Fruit fly (Drosophila melanogaster) whole organism, embryonic: ENCODE measurements around the gene CG33932.

Source experiments
- CG10147 ChIP-seq: fragments of 200-800 bp; sonication (Bioruptor generic); optimal IDR thresholded peaks from 2 replicates; lab custom pipeline; 2019; ENCODE audit warnings: missing biosample characterization, mild to moderate bottlenecking, missing genetic modification characterization, moderate library complexity
- CG10274 ChIP-seq: fragments of 200-800 bp; sonication (Bioruptor generic); optimal IDR thresholded peaks from 3 replicates; lab custom pipeline; 2017; ENCODE audit warnings: missing biosample characterization, mild to moderate bottlenecking, missing genetic modification characterization
- CG11723 ChIP-seq: fragments of 200-800 bp; sonication (Bioruptor generic); optimal IDR thresholded peaks from 2 replicates; lab custom pipeline; 2017; ENCODE audit warnings: missing biosample characterization, mild to moderate bottlenecking, missing genetic modification characterization
- CG12236 ChIP-seq: fragments of 200-800 bp; sonication (Bioruptor generic); optimal IDR thresholded peaks from 2 replicates; lab custom pipeline; 2016; ENCODE audit warnings: missing biosample characterization, missing genetic modification characterization
- CG12299 ChIP-seq: fragments of 200-800 bp; sonication (Bioruptor generic); optimal IDR thresholded peaks from 2 replicates; lab custom pipeline; 2018; ENCODE audit warnings: missing biosample characterization, mild to moderate bottlenecking, missing genetic modification characterization
- CG14710 ChIP-seq: fragments of 200-800 bp; sonication (Bioruptor generic); optimal IDR thresholded peaks from 3 replicates; lab custom pipeline; 2019; ENCODE audit warnings: missing biosample characterization, mild to moderate bottlenecking, missing genetic modification characterization, moderate library complexity
- CG15011 ChIP-seq: fragments of 200-800 bp; sonication (Bioruptor generic); optimal IDR thresholded peaks from 3 replicates; lab custom pipeline; 2018; ENCODE audit warnings: missing biosample characterization, mild to moderate bottlenecking, missing genetic modification characterization
- CG15269 ChIP-seq: fragments of 200-800 bp; sonication (Bioruptor generic); optimal IDR thresholded peaks from 2 replicates; lab custom pipeline; 2018; ENCODE audit warnings: missing biosample characterization, mild to moderate bottlenecking, missing genetic modification characterization, moderate library complexity
- CG15479 ChIP-seq: fragments of 200-800 bp; sonication (Bioruptor generic); optimal IDR thresholded peaks from 3 replicates; lab custom pipeline; 2019; ENCODE audit warnings: missing biosample characterization, mild to moderate bottlenecking, missing genetic modification characterization, moderate library complexity
- CG18476 ChIP-seq: fragments of 200-800 bp; sonication (Bioruptor generic); optimal IDR thresholded peaks from 2 replicates; lab custom pipeline; 2016; ENCODE audit warnings: missing biosample characterization, mild to moderate bottlenecking, missing genetic modification characterization
- CG2202 ChIP-seq: fragments of 200-800 bp; sonication (Bioruptor generic); optimal IDR thresholded peaks from 2 replicates; lab custom pipeline; 2018; ENCODE audit warnings: missing biosample characterization, mild to moderate bottlenecking, missing genetic modification characterization
- CG30020 ChIP-seq: fragments of 200-800 bp; optimal IDR thresholded peaks from 2 replicates; lab custom pipeline; 2019; ENCODE audit warnings: missing biosample characterization, mild to moderate bottlenecking, missing genetic modification characterization, moderate library complexity
- CG3065 ChIP-seq: fragments of 200-800 bp; sonication (Bioruptor generic); optimal IDR thresholded peaks from 2 replicates; lab custom pipeline; 2016; ENCODE audit warnings: missing biosample characterization, missing genetic modification characterization
- CG6765 ChIP-seq: fragments of 200-800 bp; sonication (Bioruptor generic); optimal IDR thresholded peaks from 3 replicates; lab custom pipeline; 2017; ENCODE audit warnings: missing biosample characterization, mild to moderate bottlenecking, missing genetic modification characterization
- CG6854 ChIP-seq: fragments of 200-800 bp; sonication (Bioruptor generic); optimal IDR thresholded peaks from 3 replicates; lab custom pipeline; 2017; ENCODE audit warnings: missing biosample characterization, mild to moderate bottlenecking, missing genetic modification characterization
- CG7963 ChIP-seq: fragments of 200-800 bp; sonication (Bioruptor generic); IDR thresholded peaks from 3 replicates; pipeline ENCODE4 v1.3.6; 2022; ENCODE audit warnings: missing biosample characterization, missing genetic modification characterization; ENCODE audit not compliant: partially characterized antibody
- CG8089 ChIP-seq: fragments of 200-800 bp; sonication (Bioruptor generic); optimal IDR thresholded peaks from 3 replicates; lab custom pipeline; 2016; ENCODE audit warnings: missing biosample characterization, missing genetic modification characterization
- CG8290 ChIP-seq, 3 experiments: fragments of 200-800 bp; sonication (Bioruptor generic); optimal IDR thresholded peaks; 2 replicates each; lab custom pipeline; 2016 to 2019; ENCODE audit warnings: missing biosample characterization in 3 of 3, missing genetic modification characterization in 3 of 3, mild to moderate bottlenecking in 2 of 3, moderate library complexity in 1 of 3
- CG8924 ChIP-seq: fragments of 200-800 bp; optimal IDR thresholded peaks from 3 replicates; lab custom pipeline; 2019; ENCODE audit warnings: missing biosample characterization, mild to moderate bottlenecking, missing genetic modification characterization, moderate library complexity
- CG9727 ChIP-seq: fragments of 200-800 bp; sonication (Bioruptor generic); optimal IDR thresholded peaks from 3 replicates; lab custom pipeline; 2017; ENCODE audit warnings: missing biosample characterization, mild to moderate bottlenecking, missing genetic modification characterization
- Dek ChIP-seq: fragments of 200-800 bp; sonication (Bioruptor generic); optimal IDR thresholded peaks from 3 replicates; lab custom pipeline; 2019; ENCODE audit warnings: missing biosample characterization, mild to moderate bottlenecking, missing genetic modification characterization, moderate library complexity
- Dfd ChIP-seq, 2 experiments: fragments of >200 bp; optimal IDR thresholded peaks; 2 replicates each; lab custom pipeline; 2017; ENCODE audit warnings: missing biosample characterization in 2 of 2, missing genetic modification characterization in 2 of 2
- Dp ChIP-seq: fragments of 200-800 bp; sonication (Bioruptor generic); optimal IDR thresholded peaks from 2 replicates; lab custom pipeline; 2018; ENCODE audit warnings: missing biosample characterization, mild to moderate bottlenecking, missing genetic modification characterization, moderate library complexity
- HLHmδ ChIP-seq: fragments of 200-800 bp; sonication (Bioruptor generic); optimal IDR thresholded peaks from 2 replicates; lab custom pipeline; 2018; ENCODE audit warnings: missing biosample characterization, mild to moderate bottlenecking, missing genetic modification characterization, moderate library complexity
- HmgZ ChIP-seq: fragments of 200-800 bp; sonication (Bioruptor generic); optimal IDR thresholded peaks from 2 replicates; lab custom pipeline; 2018; ENCODE audit warnings: missing biosample characterization, mild to moderate bottlenecking, missing genetic modification characterization
- Lhr ChIP-seq: fragments of 200-800 bp; sonication (Bioruptor generic); optimal IDR thresholded peaks from 3 replicates; lab custom pipeline; 2017; ENCODE audit warnings: mild to moderate bottlenecking, missing biosample characterization, missing genetic modification reagents, missing genetic modification characterization
- NC2α ChIP-seq: fragments of 200-800 bp; sonication (Bioruptor generic); optimal IDR thresholded peaks from 2 replicates; lab custom pipeline; 2016; ENCODE audit warnings: missing biosample characterization, missing genetic modification characterization
- Optix ChIP-seq: fragments of 200-800 bp; sonication (Bioruptor generic); IDR thresholded peaks from 3 replicates; pipeline ENCODE4 v1.3.6; 2022; ENCODE audit warnings: missing biosample characterization, missing genetic modification characterization
- ap ChIP-seq: fragments of 200-800 bp; sonication (Bioruptor generic); IDR thresholded peaks from 2 replicates; pipeline ENCODE4 v1.3.6; 2022; ENCODE audit warnings: missing biosample characterization, missing genetic modification characterization
- ara ChIP-seq: fragments of 200-800 bp; sonication (Bioruptor generic); IDR thresholded peaks from 2 replicates; pipeline ENCODE4 v1.3.6; 2022; ENCODE audit warnings: missing biosample characterization, missing genetic modification characterization
- az2 ChIP-seq: fragments of 200-800 bp; sonication (Bioruptor generic); optimal IDR thresholded peaks from 3 replicates; lab custom pipeline; 2016; ENCODE audit warnings: missing biosample characterization, missing genetic modification characterization
- gem ChIP-seq: fragments of 200-800 bp; sonication (Bioruptor generic); optimal IDR thresholded peaks from 2 replicates; lab custom pipeline; 2019; ENCODE audit warnings: missing biosample characterization, mild to moderate bottlenecking, missing genetic modification characterization, moderate library complexity
- gsb ChIP-seq: fragments of 200-800 bp; sonication (Bioruptor generic); IDR thresholded peaks from 2 replicates; pipeline ENCODE4 v1.3.6; 2022; ENCODE audit warnings: missing biosample characterization, missing genetic modification characterization
- gsb-n ChIP-seq: fragments of 200-800 bp; sonication (Bioruptor generic); optimal IDR thresholded peaks from 3 replicates; lab custom pipeline; 2018; ENCODE audit warnings: missing biosample characterization, mild to moderate bottlenecking, missing genetic modification characterization
- her ChIP-seq: fragments of 200-800 bp; sonication (Bioruptor generic); optimal IDR thresholded peaks from 2 replicates; lab custom pipeline; 2016; ENCODE audit warnings: missing biosample characterization, missing genetic modification characterization
- ind ChIP-seq: fragments of 200-800 bp; sonication (Bioruptor generic); optimal IDR thresholded peaks from 3 replicates; lab custom pipeline; 2016; ENCODE audit warnings: missing biosample characterization, missing genetic modification characterization
- insv ChIP-seq, 2 experiments: fragments of 200-800 bp; sonication (Bioruptor generic); optimal IDR thresholded peaks; 3 replicates each; lab custom pipeline; 2016 to 2018; ENCODE audit warnings: missing biosample characterization in 2 of 2, missing genetic modification characterization in 2 of 2
- kni ChIP-seq: fragments of 200-800 bp; sonication (Bioruptor generic); optimal IDR thresholded peaks from 3 replicates; lab custom pipeline; 2017; ENCODE audit warnings: mild to moderate bottlenecking, missing biosample characterization, missing genetic modification reagents, missing genetic modification characterization
- nerfin-2 ChIP-seq: fragments of 200-800 bp; sonication (Bioruptor generic); IDR thresholded peaks from 2 replicates; pipeline ENCODE4 v1.3.6; 2022; ENCODE audit warnings: missing biosample characterization, missing genetic modification characterization; ENCODE audit not compliant: partially characterized antibody
- odd ChIP-seq: fragments of 200-800 bp; sonication (Bioruptor generic); optimal IDR thresholded peaks from 2 replicates; lab custom pipeline; 2017; ENCODE audit warnings: missing biosample characterization, mild to moderate bottlenecking, missing genetic modification characterization
- onecut ChIP-seq: fragments of 200-800 bp; sonication (Bioruptor generic); IDR thresholded peaks from 2 replicates; pipeline ENCODE4 v1.3.6; 2022; ENCODE audit warnings: missing biosample characterization, missing genetic modification characterization
- pb ChIP-seq: fragments of 200-800 bp; sonication (Bioruptor generic); optimal IDR thresholded peaks from 3 replicates; lab custom pipeline; 2016; ENCODE audit warnings: missing biosample characterization, missing genetic modification characterization
- repo ChIP-seq: fragments of 200-800 bp; sonication (Bioruptor generic); optimal IDR thresholded peaks from 2 replicates; lab custom pipeline; 2016; ENCODE audit warnings: missing biosample characterization, missing genetic modification characterization
- rib ChIP-seq: fragments of 200-800 bp; sonication (Bioruptor generic); IDR thresholded peaks from 2 replicates; pipeline ENCODE4 v1.3.6; 2022; ENCODE audit warnings: missing biosample characterization, missing genetic modification characterization
- sd ChIP-seq: fragments of 200-800 bp; sonication (Bioruptor generic); optimal IDR thresholded peaks from 3 replicates; lab custom pipeline; 2018; ENCODE audit warnings: missing biosample characterization, mild to moderate bottlenecking, missing genetic modification characterization, moderate library complexity
- slbo ChIP-seq: fragments of 200-800 bp; sonication (Bioruptor generic); IDR thresholded peaks from 2 replicates; pipeline ENCODE4 v1.3.6; 2022; ENCODE audit warnings: missing biosample characterization, missing genetic modification characterization
- so ChIP-seq: fragments of 200-800 bp; sonication (Bioruptor generic); IDR thresholded peaks from 3 replicates; pipeline ENCODE4 v1.3.6; 2022; ENCODE audit warnings: missing biosample characterization, missing genetic modification characterization
- toy ChIP-seq: fragments of 200-800 bp; sonication (Bioruptor generic); IDR thresholded peaks from 2 replicates; pipeline ENCODE4 v1.3.6; 2022; ENCODE audit warnings: missing biosample characterization, missing genetic modification characterization
- unpg ChIP-seq: fragments of 200-800 bp; sonication (Bioruptor generic); optimal IDR thresholded peaks from 3 replicates; lab custom pipeline; 2018; ENCODE audit warnings: missing biosample characterization, mild to moderate bottlenecking, missing genetic modification characterization, moderate library complexity
- zf30C ChIP-seq: fragments of 200-800 bp; sonication (Bioruptor generic); optimal IDR thresholded peaks from 3 replicates; lab custom pipeline; 2018; ENCODE audit warnings: missing biosample characterization, mild to moderate bottlenecking, missing genetic modification characterization
- zfh2 ChIP-seq: fragments of 200-800 bp; sonication (Bioruptor generic); optimal IDR thresholded peaks from 2 replicates; lab custom pipeline; 2016; ENCODE audit warnings: missing biosample characterization, missing genetic modification characterization

Gene CG33932

DNA sequence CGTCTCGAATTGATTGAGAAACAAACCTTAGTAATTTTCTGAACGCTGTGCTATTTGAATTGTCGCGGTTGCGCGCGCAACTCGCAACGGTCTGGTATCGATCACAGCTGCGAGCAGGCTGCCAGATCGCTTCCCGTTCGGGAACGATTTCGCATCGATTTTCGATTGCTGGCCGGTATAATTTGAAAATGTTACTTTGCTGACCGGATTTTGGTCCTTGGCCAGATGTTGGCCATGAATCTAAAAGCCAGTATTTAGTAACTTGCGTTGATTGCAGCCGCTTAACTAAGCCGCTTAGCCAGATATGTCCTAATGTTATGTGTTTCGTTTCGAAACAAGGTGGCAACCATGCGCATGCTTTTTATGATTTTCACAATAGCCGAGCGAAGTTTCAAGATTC, 4.3 kb downstream of the CG33932 start (continued):
- TF ChIP-seq CG3065 (GFP tag; lab: Kevin White, UChicago) (no peak), slbo (GFP tag; lab: Robert Waterston, UW) (no peak), Dfd (GFP tag; optimal IDR thresholded peaks at IDR 0.05; lab: Kevin White, UChicago) (no peak), HLHmδ (GFP tag; lab: Kevin White, UChicago) (no peak), sd (tag; lab: Kevin White, UChicago) (no peak), CG14710 (peak; percentile 53), unpg (GFP tag; lab: Kevin White, UChicago) (no peak), gem (tag; lab: Kevin White, UChicago) (no peak), ap (GFP tag; lab: Robert Waterston, UW) (no peak), repo (GFP tag; lab: Kevin White, UChicago) (no peak), CG15011 (GFP tag; lab: Kevin White, UChicago) (no peak), CG6765 (GFP tag; lab: Kevin White, UChicago) (no peak), CG8290 (GFP tag; optimal IDR thresholded peaks at IDR 0.05; lab: Kevin White, UChicago) (no peak), CG8290 (tag; optimal IDR thresholded peaks at IDR 0.05; lab: Kevin White, UChicago) (peak in 1 of 2 experiments; percentile 28), rib (GFP tag; lab: Robert Waterston, UW) (no peak), zf30C (GFP tag; lab: Kevin White, UChicago) (no peak), gsb-n (tag; lab: Kevin White, UChicago) (no peak), gsb (GFP tag; lab: Robert Waterston, UW) (no peak), Dp (GFP tag; lab: Kevin White, UChicago) (peak; percentile 93), CG12236 (GFP tag; lab: Kevin White, UChicago) (no peak), ara (GFP tag; lab: Robert Waterston, UW) (no peak), CG18476 (GFP tag; lab: Kevin White, UChicago) (no peak), CG10274 (GFP tag; lab: Kevin White, UChicago) (no peak), insv (GFP tag; optimal IDR thresholded peaks at IDR 0.05; lab: Kevin White, UChicago) (no peak), pb (GFP tag; lab: Kevin White, UChicago) (no peak), odd (GFP tag; lab: Kevin White, UChicago) (no peak), Dek (tag; lab: Kevin White, UChicago) (no peak), toy (GFP tag; lab: Robert Waterston, UW) (no peak), CG6854 (GFP tag; lab: Kevin White, UChicago) (no peak), CG2202 (tag; lab: Kevin White, UChicago) (no peak), NC2α (GFP tag; lab: Kevin White, UChicago) (no peak), Optix (GFP tag; lab: Robert Waterston, UW) (no peak), ind (GFP tag; lab: Kevin White, UChicago) (peak; percentile 6), CG7963 (GFP tag; lab: Robert Waterston, UW) (no peak), CG15269 (tag; lab: Kevin White, UChicago) (no peak), her (GFP tag; lab: Kevin White, UChicago) (no peak), nerfin-2 (GFP tag; lab: Robert Waterston, UW) (no peak), so (no peak), CG11723 (GFP tag; lab: Kevin White, UChicago) (no peak), CG15479 (peak; percentile 64), CG30020 (tag; lab: Kevin White, UChicago) (no peak), CG9727 (GFP tag; lab: Kevin White, UChicago) (no peak), Lhr (GFP tag; lab: Kevin White, UChicago) (peak; percentile 18), onecut (GFP tag; lab: Robert Waterston, UW) (peak; percentile 53), CG10147 (no peak), HmgZ (peak; percentile 53), CG12299 (tag; lab: Kevin White, UChicago) (no peak), CG8089 (no peak), az2 (GFP tag; lab: Kevin White, UChicago) (no peak), kni (GFP tag; lab: Kevin White, UChicago) (no peak), zfh2 (GFP tag; lab: Kevin White, UChicago) (peak; percentile 7), CG8924 (tag; lab: Kevin White, UChicago) (no peak)
